Fruit fly (Drosophila melanogaster) S2 (cell line): ENCODE results near the gene Evi5.

Experiments
- CG8478 ChIP-seq: fragments of >200 bp; optimal IDR thresholded peaks from 2 replicates; lab custom pipeline; 2018
- CTCF ChIP-seq, 2 experiments: fragments of >200 bp; optimal IDR thresholded peaks; 2 replicates each; lab custom pipeline; 2018

The Evi5 gene

dm6 chrX:11441829-11442634, 12.2 kb downstream of the Evi5 start, which contains the start of gene Sk1:
Gene Sk1 (plus strand): TSS chrX:11442539.
- TF ChIP-seq CTCF (optimal IDR thresholded peaks at IDR 0.05; lab: Kevin White, UChicago), result no peak
- no peak for TF ChIP-seq CG8478 (lab: Kevin White, UChicago)

- TF ChIP-seq CG8478 (lab: Kevin White, UChicago) (no peak), CTCF (optimal IDR thresholded peaks at IDR 0.05; lab: Kevin White, UChicago) (no peak)
Observed at dm6 chrX:11440944-11441343, 13.2 kb downstream of the Evi5 start.

- TF ChIP-seq CG8478 (lab: Kevin White, UChicago) (no peak), CTCF (optimal IDR thresholded peaks at IDR 0.05; lab: Kevin White, UChicago) (no peak)
Observed at dm6 chrX:11439270-11439669, 14.9 kb downstream of the Evi5 start.

DNA sequence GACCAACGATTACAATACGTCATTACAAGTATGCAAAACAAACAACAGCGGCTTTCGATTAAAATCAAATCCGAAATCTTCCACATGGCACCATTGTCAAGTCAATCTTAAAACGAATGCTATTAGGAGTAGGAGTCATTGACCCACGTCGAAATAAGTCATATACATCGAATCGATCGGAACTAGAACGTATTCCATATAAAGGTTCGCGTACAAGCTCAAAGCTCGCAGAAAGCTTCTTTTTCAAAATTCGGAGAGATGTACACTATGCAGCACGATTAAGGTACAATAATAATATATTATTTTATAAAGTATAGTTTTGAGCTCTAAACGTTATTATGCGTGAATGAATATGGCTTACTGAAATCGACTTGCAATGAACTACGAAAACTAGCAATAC, 20.3 kb downstream of the Evi5 start:
- no peak for TF ChIP-seq CG8478 (lab: Kevin White, UChicago)
- no peak for TF ChIP-seq CTCF (optimal IDR thresholded peaks at IDR 0.05; lab: Kevin White, UChicago)

DNA sequence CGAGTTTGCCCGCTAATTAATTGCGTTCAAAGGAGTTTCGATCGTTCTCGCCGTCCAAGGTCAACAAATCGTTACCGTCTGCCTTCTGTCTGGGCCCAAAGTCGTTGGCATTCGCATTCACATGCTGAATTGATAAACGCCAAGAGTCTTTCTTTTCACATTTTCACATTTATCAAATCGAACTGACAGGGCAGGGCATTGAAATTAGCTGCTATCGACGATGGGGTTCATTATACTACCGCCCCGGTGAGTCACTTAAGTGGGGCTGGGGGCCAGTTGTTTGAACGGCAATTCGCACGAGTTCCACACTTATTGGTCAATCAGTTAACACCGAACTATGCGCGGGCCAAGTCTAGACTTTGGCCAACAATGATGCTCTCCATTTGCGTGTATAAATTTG, 23.2 kb downstream of the Evi5 start:
- no peak for TF ChIP-seq CTCF (optimal IDR thresholded peaks at IDR 0.05; lab: Kevin White, UChicago)
- TF ChIP-seq CG8478 (lab: Kevin White, UChicago), result no peak

DNA sequence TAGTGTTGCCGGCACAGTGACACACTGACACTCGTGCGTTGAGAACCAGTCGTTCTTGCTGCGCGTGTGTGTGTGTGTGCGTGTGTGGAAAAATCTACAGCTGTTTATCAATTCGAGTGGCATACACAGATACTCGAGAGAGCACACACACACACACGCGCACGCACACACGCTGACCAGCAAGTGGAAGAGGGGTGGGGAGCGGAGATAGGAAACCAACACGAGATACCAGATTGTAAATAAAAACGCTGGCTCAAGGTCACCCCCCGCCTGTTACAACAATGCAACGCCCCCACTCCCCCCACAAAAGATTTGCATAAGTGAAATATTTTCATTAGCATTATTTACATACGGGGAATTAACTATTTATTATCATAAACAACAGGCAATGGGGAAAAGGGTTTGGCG, 26.9 kb downstream of the Evi5 start:
- TF ChIP-seq CG8478 (lab: Kevin White, UChicago), result no peak
- no peak for TF ChIP-seq CTCF (optimal IDR thresholded peaks at IDR 0.05; lab: Kevin White, UChicago)

- TF ChIP-seq CG8478 (lab: Kevin White, UChicago) (no peak), CTCF (optimal IDR thresholded peaks at IDR 0.05; lab: Kevin White, UChicago) (no peak)
Observed at dm6 chrX:11425956-11426598, 28.1 kb downstream of the Evi5 start.

DNA sequence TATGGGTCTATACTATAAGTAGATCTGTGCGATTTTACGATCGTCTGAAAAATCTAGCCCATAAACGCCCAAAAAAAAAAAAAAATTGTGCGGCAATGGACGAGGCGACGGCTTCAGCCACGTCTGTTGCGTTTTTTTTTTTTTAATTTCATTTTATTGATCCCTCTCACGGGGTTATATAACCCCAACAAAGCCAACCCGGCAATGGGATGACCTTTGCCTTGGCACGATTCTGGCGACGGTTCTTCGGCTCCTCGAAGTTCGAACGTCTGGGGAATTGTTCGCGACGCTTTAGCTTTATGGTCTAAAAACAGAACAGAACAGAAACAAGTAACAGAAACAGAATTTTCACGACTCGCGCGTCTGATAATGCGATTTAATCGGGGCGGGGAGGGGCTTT, 28.8 kb downstream of the Evi5 start:
- TF ChIP-seq CTCF (optimal IDR thresholded peaks at IDR 0.05; lab: Kevin White, UChicago) (no peak), CG8478 (lab: Kevin White, UChicago) (no peak)

DNA sequence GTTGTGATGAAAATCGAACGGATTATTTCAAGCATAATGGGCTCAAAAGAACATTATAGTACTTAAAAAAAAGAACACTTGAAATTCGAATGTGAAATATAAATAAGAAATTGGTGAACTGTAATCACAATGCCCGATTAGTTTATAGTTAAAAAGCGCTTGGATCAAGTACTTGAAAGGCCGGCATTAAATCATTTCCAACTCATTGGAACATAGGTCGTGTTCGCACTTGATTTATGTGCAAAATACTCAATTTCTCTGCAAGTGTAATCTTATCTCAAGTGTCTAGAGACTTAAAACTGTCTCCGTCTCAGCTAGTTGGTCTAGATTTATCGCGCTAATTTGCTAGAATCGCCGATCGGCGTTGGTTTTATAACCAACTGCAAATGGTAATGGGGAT, 29.7 kb downstream of the Evi5 start:
- TF ChIP-seq CTCF (optimal IDR thresholded peaks at IDR 0.05; lab: Kevin White, UChicago) (no peak), CG8478 (lab: Kevin White, UChicago) (no peak)

DNA sequence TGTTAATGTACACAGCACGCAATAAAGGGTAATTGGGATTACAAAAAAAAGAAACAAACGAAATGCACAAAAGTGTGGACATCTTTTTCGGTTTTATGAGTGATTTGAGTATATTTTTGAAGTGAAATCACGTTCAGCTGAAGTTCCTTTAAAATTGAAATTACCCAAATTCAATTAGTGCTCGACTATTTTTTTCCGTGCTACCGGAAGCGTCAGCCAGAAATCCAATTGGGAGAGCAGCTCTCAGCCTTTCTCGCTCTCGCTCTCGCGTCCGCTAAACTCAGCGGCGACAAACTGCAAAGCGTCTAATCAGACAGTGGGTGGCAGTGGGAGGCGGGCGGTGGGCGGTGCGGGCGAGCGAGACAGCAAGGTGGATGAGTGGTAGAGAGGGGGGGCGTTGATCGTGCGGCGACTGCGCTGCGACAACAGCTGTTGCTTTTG, 30.9 kb downstream of the Evi5 start:
- TF ChIP-seq CG8478 (lab: Kevin White, UChicago) (no peak), CTCF (optimal IDR thresholded peaks at IDR 0.05; lab: Kevin White, UChicago) (no peak)

DNA sequence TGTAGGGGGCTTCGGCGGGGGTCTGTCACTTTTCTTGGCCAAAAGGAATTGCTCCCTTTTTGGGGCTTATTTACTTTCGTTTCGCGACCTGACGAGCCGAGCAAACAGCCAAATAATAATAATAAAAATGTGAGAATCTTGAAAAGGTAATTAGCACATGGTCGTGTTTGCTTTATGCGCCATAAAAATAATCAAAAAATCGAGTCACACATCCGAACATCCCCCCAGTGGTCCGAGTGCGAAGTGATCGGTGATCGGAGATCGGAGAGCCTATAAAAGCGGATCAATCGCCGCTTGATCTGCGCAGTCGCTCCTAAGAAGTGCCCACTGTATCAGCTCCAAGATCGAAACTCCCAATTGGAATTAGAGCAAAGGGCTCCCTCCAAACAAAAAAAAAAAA, 31.7 kb downstream of the Evi5 start, which contains the start of gene Gs2:
TSS of gene Gs2 (plus strand) at position 301 of the 400 bp plus-strand sequence.
- TF ChIP-seq CG8478 (lab: Kevin White, UChicago), result no peak
- no peak for TF ChIP-seq CTCF (optimal IDR thresholded peaks at IDR 0.05; lab: Kevin White, UChicago)

DNA sequence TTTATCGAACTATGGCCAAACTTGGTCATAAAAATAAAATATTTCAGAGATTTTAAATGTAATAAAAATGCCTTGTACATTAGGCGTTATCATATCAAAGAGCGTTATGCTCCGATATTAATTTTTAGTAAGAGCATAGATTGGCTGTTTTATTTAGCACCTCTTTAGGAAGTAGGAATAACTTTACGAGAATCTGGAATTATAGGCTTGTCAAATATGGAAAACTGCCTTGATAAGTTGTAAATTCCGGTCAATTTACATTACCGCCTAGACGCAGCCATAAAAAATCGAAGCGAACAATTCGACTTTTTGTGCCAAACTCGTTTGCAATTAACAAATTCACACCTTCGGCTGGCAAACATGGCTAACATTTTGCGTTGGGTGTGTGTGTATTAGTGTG, 32.1 kb downstream of the Evi5 start:
- TF ChIP-seq CTCF (optimal IDR thresholded peaks at IDR 0.05; lab: Kevin White, UChicago), result no peak

dm6 chrX:11420752-11421396, 33.3 kb downstream of the Evi5 start:
- TF ChIP-seq CG8478 (lab: Kevin White, UChicago), result no peak
- TF ChIP-seq CTCF (optimal IDR thresholded peaks at IDR 0.05; lab: Kevin White, UChicago), result no peak

- TF ChIP-seq CTCF (optimal IDR thresholded peaks at IDR 0.05; lab: Kevin White, UChicago) (no peak), CG8478 (lab: Kevin White, UChicago) (no peak)
Observed at dm6 chrX:11419962-11420361, 34.2 kb downstream of the Evi5 start.

- TF ChIP-seq CG8478 (lab: Kevin White, UChicago), result no peak
- no peak for TF ChIP-seq CTCF (optimal IDR thresholded peaks at IDR 0.05; lab: Kevin White, UChicago)
Observed at dm6 chrX:11419212-11419611, 35.0 kb downstream of the Evi5 start.
